Fruit fly (Drosophila melanogaster) whole organism, embryonic: Measurements from ENCODE around the gene kdn.
A peak's percentile ranks its signal among the peaks of the same experiment; 100 is the strongest.

ENCODE experiments used
- Asciz ChIP-seq: fragments of 200-800 bp; sonication (Bioruptor generic); optimal IDR thresholded peaks from 2 replicates; lab custom pipeline; 2017; ENCODE audit warnings: missing biosample characterization, mild to moderate bottlenecking, missing genetic modification characterization, missing genetic modification reagents
- Bdp1 ChIP-seq: fragments of 200-800 bp; sonication (Bioruptor generic); optimal IDR thresholded peaks from 3 replicates; lab custom pipeline; 2016; ENCODE audit warnings: missing biosample characterization, missing genetic modification characterization
- CG10431 ChIP-seq: fragments of 200-800 bp; sonication (Bioruptor generic); optimal IDR thresholded peaks from 3 replicates; lab custom pipeline; 2018; ENCODE audit warnings: missing biosample characterization, mild to moderate bottlenecking, missing genetic modification characterization
- CG11504 ChIP-seq: fragments of 200-800 bp; sonication (Bioruptor generic); optimal IDR thresholded peaks from 3 replicates; lab custom pipeline; 2019; ENCODE audit warnings: missing biosample characterization, mild to moderate bottlenecking, missing genetic modification characterization, moderate library complexity
- CG1647 ChIP-seq: fragments of 200-800 bp; sonication (Bioruptor generic); optimal IDR thresholded peaks from 3 replicates; lab custom pipeline; 2016; ENCODE audit warnings: missing biosample characterization, missing genetic modification characterization
- CG16779 ChIP-seq: fragments of 200-800 bp; sonication (Bioruptor generic); IDR thresholded peaks from 2 replicates; pipeline ENCODE4 v1.3.6; 2022; ENCODE audit warnings: missing biosample characterization, missing genetic modification characterization
- CG30431 ChIP-seq: fragments of 200-800 bp; sonication (Bioruptor generic); optimal IDR thresholded peaks from 2 replicates; lab custom pipeline; 2017; ENCODE audit warnings: missing biosample characterization, missing genetic modification characterization
- CG31224 ChIP-seq: fragments of 200-800 bp; sonication (Bioruptor generic); IDR thresholded peaks from 2 replicates; pipeline ENCODE4 v1.3.6; 2022; ENCODE audit warnings: missing biosample characterization, missing genetic modification characterization
- CG34422 ChIP-seq: fragments of 200-800 bp; sonication (Bioruptor generic); IDR thresholded peaks from 3 replicates; pipeline ENCODE4 v1.3.6; 2022; ENCODE audit warnings: missing biosample characterization, missing genetic modification characterization
- CG3726 ChIP-seq: fragments of 200-800 bp; sonication (Bioruptor generic); IDR thresholded peaks from 3 replicates; pipeline ENCODE4, ENCODE4 v1.3.6; 2022; ENCODE audit warnings: missing biosample characterization, missing genetic modification characterization
- CG3838 ChIP-seq: fragments of 200-800 bp; sonication (Bioruptor generic); optimal IDR thresholded peaks from 3 replicates; lab custom pipeline; 2016; ENCODE audit warnings: missing biosample characterization, missing genetic modification characterization
- CG3847 ChIP-seq: fragments of 200-800 bp; sonication (Bioruptor generic); IDR thresholded peaks from 2 replicates; pipeline ENCODE4 v1.3.6; 2022; ENCODE audit warnings: missing biosample characterization, missing genetic modification characterization
- CG3995 ChIP-seq: fragments of 200-800 bp; sonication (Bioruptor generic); optimal IDR thresholded peaks from 3 replicates; lab custom pipeline; 2016; ENCODE audit warnings: missing biosample characterization, missing genetic modification characterization
- CG6175 ChIP-seq: fragments of 200-800 bp; sonication (Bioruptor generic); IDR thresholded peaks from 3 replicates; pipeline ENCODE4 v1.3.6; 2022; ENCODE audit warnings: missing biosample characterization, missing genetic modification characterization
- CG6791 ChIP-seq: fragments of 200-800 bp; sonication (Bioruptor generic); IDR thresholded peaks from 3 replicates; pipeline ENCODE4 v1.3.6; 2022; ENCODE audit warnings: missing biosample characterization, missing genetic modification characterization; ENCODE audit not compliant: partially characterized antibody
- Drgx ChIP-seq: fragments of 200-800 bp; sonication (Bioruptor generic); IDR thresholded peaks from 2 replicates; pipeline ENCODE4 v1.3.6; 2022; ENCODE audit warnings: missing biosample characterization, missing genetic modification characterization
- ERR ChIP-seq: fragments of 200-800 bp; sonication (Bioruptor generic); optimal IDR thresholded peaks from 2 replicates; lab custom pipeline; 2016; ENCODE audit warnings: missing biosample characterization, missing genetic modification characterization
- GATAe ChIP-seq: fragments of 200-800 bp; sonication (Bioruptor generic); conservative IDR thresholded peaks from 2 replicates; pipeline ENCODE4 v1.3.6; 2022; ENCODE audit warnings: missing biosample characterization, missing genetic modification characterization
- HHEX ChIP-seq: fragments of 200-800 bp; sonication (Bioruptor generic); optimal IDR thresholded peaks from 3 replicates; lab custom pipeline; 2017; ENCODE audit warnings: missing biosample characterization, mild to moderate bottlenecking, missing genetic modification characterization, missing genetic modification reagents
- Meics ChIP-seq: fragments of 200-800 bp; sonication (Bioruptor generic); optimal IDR thresholded peaks from 2 replicates; lab custom pipeline; 2017; ENCODE audit warnings: missing biosample characterization, mild to moderate bottlenecking, missing genetic modification characterization
- NFAT ChIP-seq: fragments of 200-800 bp; sonication (Bioruptor generic); IDR thresholded peaks from 2 replicates; pipeline ENCODE4 v1.3.6; 2022; ENCODE audit warnings: missing biosample characterization, missing genetic modification characterization
- NfI ChIP-seq: fragments of 200-800 bp; sonication (Bioruptor generic); optimal IDR thresholded peaks from 3 replicates; lab custom pipeline; 2018; ENCODE audit warnings: missing biosample characterization, mild to moderate bottlenecking, missing genetic modification characterization, moderate library complexity
- Opbp ChIP-seq: fragments of 200-800 bp; sonication (Bioruptor generic); IDR thresholded peaks from 3 replicates; pipeline ENCODE4 v1.3.6; 2022; ENCODE audit warnings: missing biosample characterization, missing genetic modification characterization; ENCODE audit not compliant: partially characterized antibody
- Ptx1 ChIP-seq: fragments of 200-800 bp; sonication (Bioruptor generic); IDR thresholded peaks from 2 replicates; pipeline ENCODE4 v1.3.6; 2022; ENCODE audit warnings: missing biosample characterization, missing genetic modification characterization
- Vsx1 ChIP-seq: fragments of 200-800 bp; sonication (Bioruptor generic); optimal IDR thresholded peaks from 2 replicates; lab custom pipeline; 2017; ENCODE audit warnings: missing biosample characterization, mild to moderate bottlenecking, missing genetic modification characterization, missing genetic modification reagents
- ab ChIP-seq: fragments of 200-800 bp; sonication (Bioruptor generic); optimal IDR thresholded peaks from 2 replicates; lab custom pipeline; 2016; ENCODE audit warnings: missing biosample characterization, missing genetic modification characterization
- ac ChIP-seq: fragments of 200-800 bp; sonication (Bioruptor generic); optimal IDR thresholded peaks from 3 replicates; lab custom pipeline; 2017; ENCODE audit warnings: missing biosample characterization, mild to moderate bottlenecking, missing genetic modification characterization
- al ChIP-seq: fragments of 200-800 bp; sonication (Bioruptor generic); IDR thresholded peaks from 2 replicates; pipeline ENCODE4 v1.3.6; 2022; ENCODE audit warnings: missing biosample characterization, missing genetic modification characterization
- ara ChIP-seq: fragments of 200-800 bp; sonication (Bioruptor generic); IDR thresholded peaks from 2 replicates; pipeline ENCODE4 v1.3.6; 2022; ENCODE audit warnings: missing biosample characterization, missing genetic modification characterization
- az2 ChIP-seq: fragments of 200-800 bp; sonication (Bioruptor generic); optimal IDR thresholded peaks from 3 replicates; lab custom pipeline; 2016; ENCODE audit warnings: missing biosample characterization, missing genetic modification characterization
- bab2 ChIP-seq: fragments of 200-800 bp; sonication (Bioruptor generic); optimal IDR thresholded peaks from 2 replicates; lab custom pipeline; 2016; ENCODE audit warnings: missing biosample characterization, missing genetic modification characterization
- cas ChIP-seq: fragments of 200-800 bp; sonication (Bioruptor generic); IDR thresholded peaks from 2 replicates; pipeline ENCODE4 v1.3.6; 2022; ENCODE audit warnings: missing biosample characterization, missing genetic modification characterization
- ci ChIP-seq: fragments of 200-800 bp; sonication (Bioruptor generic); IDR thresholded peaks from 3 replicates; pipeline ENCODE4 v1.3.6; 2022; ENCODE audit warnings: missing biosample characterization, missing genetic modification characterization
- corto ChIP-seq: fragments of 200-800 bp; sonication (Bioruptor generic); optimal IDR thresholded peaks from 2 replicates; lab custom pipeline; 2016; ENCODE audit warnings: missing biosample characterization, mild to moderate bottlenecking, missing genetic modification characterization, moderate library complexity
- dmrt99B ChIP-seq: fragments of 200-800 bp; sonication (Bioruptor generic); optimal IDR thresholded peaks from 2 replicates; lab custom pipeline; 2018; ENCODE audit warnings: missing biosample characterization, mild to moderate bottlenecking, missing genetic modification characterization, moderate library complexity
- fd3F ChIP-seq: fragments of 200-800 bp; sonication (Bioruptor generic); optimal IDR thresholded peaks from 2 replicates; lab custom pipeline; 2018; ENCODE audit warnings: missing biosample characterization, mild to moderate bottlenecking, missing genetic modification characterization, moderate library complexity
- gcm2 ChIP-seq: fragments of 200-800 bp; sonication (Bioruptor generic); optimal IDR thresholded peaks from 2 replicates; lab custom pipeline; 2016; ENCODE audit warnings: missing biosample characterization, missing genetic modification characterization
- hkb ChIP-seq, 2 experiments: fragments of 200-800 bp in 1 of 2; fragments of >200 bp in 1 of 2; sonication (Bioruptor generic) in 1 of 2; IDR thresholded peaks in 1 of 2; optimal IDR thresholded peaks in 1 of 2; 2 replicates each; pipeline versions ENCODE4 v1.3.6 to Lab custom; 2017 to 2022; ENCODE audit warnings: missing biosample characterization in 1 of 2, missing genetic modification characterization in 1 of 2
- ken ChIP-seq: fragments of 200-800 bp; sonication (Bioruptor generic); IDR thresholded peaks from 3 replicates; pipeline ENCODE4 v1.3.6; 2022; ENCODE audit warnings: missing biosample characterization, missing genetic modification characterization
- kni ChIP-seq: fragments of 200-800 bp; sonication (Bioruptor generic); optimal IDR thresholded peaks from 3 replicates; lab custom pipeline; 2017; ENCODE audit warnings: mild to moderate bottlenecking, missing biosample characterization, missing genetic modification reagents, missing genetic modification characterization
- lmd ChIP-seq: fragments of 200-800 bp; sonication (Bioruptor generic); IDR thresholded peaks from 2 replicates; pipeline ENCODE4 v1.3.6; 2022; ENCODE audit warnings: missing biosample characterization, missing genetic modification characterization
- nerfin-2 ChIP-seq: fragments of 200-800 bp; sonication (Bioruptor generic); IDR thresholded peaks from 2 replicates; pipeline ENCODE4 v1.3.6; 2022; ENCODE audit warnings: missing biosample characterization, missing genetic modification characterization; ENCODE audit not compliant: partially characterized antibody
- nom ChIP-seq: fragments of 200-800 bp; sonication (Bioruptor generic); optimal IDR thresholded peaks from 2 replicates; lab custom pipeline; 2017; ENCODE audit warnings: missing biosample characterization, missing genetic modification characterization, mild to moderate bottlenecking, moderate library complexity, missing genetic modification reagents
- psq ChIP-seq: fragments of 200-800 bp; sonication (Bioruptor generic); optimal IDR thresholded peaks from 2 replicates; lab custom pipeline; 2017; ENCODE audit warnings: missing biosample characterization, missing genetic modification characterization
- row ChIP-seq: fragments of 200-800 bp; sonication (Bioruptor generic); IDR thresholded peaks from 3 replicates; pipeline ENCODE4 v1.3.6; 2022; ENCODE audit warnings: missing biosample characterization, missing genetic modification characterization
- unc-4 ChIP-seq: fragments of 200-800 bp; sonication (Bioruptor generic); IDR thresholded peaks from 2 replicates; pipeline ENCODE4 v1.3.6; 2022; ENCODE audit warnings: missing biosample characterization, missing genetic modification characterization; ENCODE audit not compliant: partially characterized antibody
- wek ChIP-seq: fragments of 200-800 bp; sonication (Bioruptor generic); optimal IDR thresholded peaks from 3 replicates; lab custom pipeline; 2018; ENCODE audit warnings: missing biosample characterization, mild to moderate bottlenecking, missing genetic modification characterization, moderate library complexity
- wor ChIP-seq: fragments of 200-800 bp; sonication (Bioruptor generic); IDR thresholded peaks from 2 replicates; pipeline ENCODE4 v1.3.6; 2022; ENCODE audit warnings: missing biosample characterization, missing genetic modification characterization
- zen2 ChIP-seq: fragments of 200-800 bp; sonication (Bioruptor generic); IDR thresholded peaks from 3 replicates; pipeline ENCODE4 v1.3.6; 2022; ENCODE audit warnings: missing biosample characterization, missing genetic modification characterization; ENCODE audit not compliant: partially characterized antibody
- zfh2 ChIP-seq: fragments of 200-800 bp; sonication (Bioruptor generic); optimal IDR thresholded peaks from 2 replicates; lab custom pipeline; 2016; ENCODE audit warnings: missing biosample characterization, missing genetic modification characterization

Gene kdn

dm6 chrX:6339970-6340548 lies 10.4 kb upstream of the kdn start (continued):
- TF ChIP-seq Bdp1 (no peak), CG30431 (no peak), CG3847 (GFP tag; lab: Robert Waterston, UW) (peak; percentile 45), CG31224 (GFP tag; lab: Robert Waterston, UW) (no peak; the same call in 1 of the 2 replicates), CG1647 (GFP tag; lab: Kevin White, UChicago) (peak; percentile 34), CG6791 (GFP tag; lab: Robert Waterston, UW) (no peak), ac (no peak), NfI (peak; percentile 42), CG3726 (0 out of 3 replicates have a peak, but pooled peaks have one; percentile 37), kni (GFP tag; lab: Kevin White, UChicago) (no peak), ken (GFP tag; lab: Robert Waterston, UW) (0 out of 3 replicates have a peak, but pooled peaks have one; percentile 46), corto (GFP tag; lab: Kevin White, UChicago) (no peak), NFAT (peak; percentile 50), Meics (no peak), ERR (no peak), CG3995 (no peak), wor (GFP tag; lab: Robert Waterston, UW) (no peak), Drgx (peak; percentile 71), CG11504 (tag; lab: Kevin White, UChicago) (peak; percentile 52), Asciz (GFP tag; lab: Kevin White, UChicago) (peak; percentile 34), CG6175 (peak; percentile 45; the same call in 1 of the 3 replicates), lmd (GFP tag; lab: Robert Waterston, UW) (peak; percentile 61; the same call in 1 of the 2 replicates), unc-4 (GFP tag; lab: Robert Waterston, UW) (no peak), hkb (optimal IDR thresholded peaks at IDR 0.05; lab: Kevin White, UChicago) (no peak), hkb (GFP tag; IDR thresholded peaks at IDR 0.05; lab: Robert Waterston, UW) (peak; percentile 48; the same call in 1 of the 2 replicates), zfh2 (no peak), zen2 (no peak), Opbp (GFP tag; lab: Robert Waterston, UW) (no peak), CG3838 (GFP tag; lab: Kevin White, UChicago) (no peak), row (GFP tag; lab: Robert Waterston, UW) (peak; percentile 61), ab (GFP tag; lab: Kevin White, UChicago) (no peak), CG34422 (GFP tag; lab: Robert Waterston, UW) (peak; percentile 64; the same call in 2 of the 3 replicates), bab2 (peak; percentile 43), CG10431 (no peak), az2 (GFP tag; lab: Kevin White, UChicago) (peak; percentile 2), nerfin-2 (GFP tag; lab: Robert Waterston, UW) (no peak), GATAe (no peak), ara (GFP tag; lab: Robert Waterston, UW) (peak; percentile 62; the same call in 1 of the 2 replicates), nom (GFP tag; lab: Kevin White, UChicago) (no peak), Vsx1 (no peak), gcm2 (GFP tag; lab: Kevin White, UChicago) (no peak), cas (no peak), Ptx1 (GFP tag; lab: Robert Waterston, UW) (peak; percentile 64), ci (peak; percentile 87), CG16779 (no peak), psq (GFP tag; lab: Kevin White, UChicago) (peak; percentile 93), HHEX (GFP tag; lab: Kevin White, UChicago) (no peak), wek (GFP tag; lab: Kevin White, UChicago) (no peak), al (GFP tag; lab: Robert Waterston, UW) (peak; percentile 41; the same call in 1 of the 2 replicates), dmrt99B (tag; lab: Kevin White, UChicago) (peak; percentile 56), fd3F (GFP tag; lab: Kevin White, UChicago) (peak; percentile 20)
